Worm (Caenorhabditis elegans) whole organism, late embryonic: Measurements from ENCODE around the gene F44G4.5.

Experiments
- C08G9.2 ChIP-seq: sonication (generic microtip); optimal IDR thresholded peaks from 2 replicates; lab custom pipeline; 2016; ENCODE audit warnings: mild to moderate bottlenecking, missing genetic modification characterization, moderate library complexity, missing compliant biosample characterization
- C38D4.7 ChIP-seq: fragments of 200-800 bp; sonication (Bioruptor generic); optimal IDR thresholded peaks from 2 replicates; lab custom pipeline; 2018; ENCODE audit warnings: mild to moderate bottlenecking, missing genetic modification characterization, moderate library complexity, missing compliant biosample characterization
- K02D7.2 ChIP-seq: sonication (generic microtip); optimal IDR thresholded peaks from 2 replicates; lab custom pipeline; 2017; ENCODE audit warnings: mild to moderate bottlenecking, missing genetic modification characterization, missing compliant biosample characterization
- ahr-1 ChIP-seq: sonication (generic microtip); optimal IDR thresholded peaks from 2 replicates; lab custom pipeline; 2016; ENCODE audit warnings: missing genetic modification characterization, missing compliant biosample characterization
- ama-1 ChIP-seq: fragments of 150-350 bp; optimal IDR thresholded peaks from 2 replicates; lab custom pipeline; 2014
- ceh-14 ChIP-seq: sonication (generic microtip); optimal IDR thresholded peaks from 2 replicates; lab custom pipeline; 2016; ENCODE audit warnings: missing genotype, missing genetic modification characterization, missing compliant biosample characterization
- ceh-19 ChIP-seq: fragments of 200-800 bp; sonication (Bioruptor generic); optimal IDR thresholded peaks from 2 replicates; lab custom pipeline; 2018; ENCODE audit warnings: mild to moderate bottlenecking, missing genetic modification characterization, missing compliant biosample characterization
- ceh-22 ChIP-seq: sonication (generic microtip); optimal IDR thresholded peaks from 2 replicates; lab custom pipeline; 2017; ENCODE audit warnings: missing biosample characterization, missing genetic modification characterization
- ceh-30 ChIP-seq: fragments of 150-350 bp; optimal IDR thresholded peaks from 2 replicates; lab custom pipeline; 2014; ENCODE audit warnings: missing biosample characterization, missing genetic modification characterization
- ceh-48 ChIP-seq: sonication (generic microtip); optimal IDR thresholded peaks from 2 replicates; lab custom pipeline; 2016; ENCODE audit warnings: missing genetic modification characterization, inconsistent platforms, missing compliant biosample characterization
- ceh-6 ChIP-seq: fragments of 200-800 bp; sonication (Bioruptor generic); optimal IDR thresholded peaks from 2 replicates; lab custom pipeline; 2018; ENCODE audit warnings: mild to moderate bottlenecking, missing genetic modification characterization, missing compliant biosample characterization
- ceh-9 ChIP-seq: sonication (generic microtip); optimal IDR thresholded peaks from 2 replicates; lab custom pipeline; 2016; ENCODE audit warnings: mild to moderate bottlenecking, missing genetic modification characterization, inconsistent platforms, missing compliant biosample characterization
- dmd-4 ChIP-seq: sonication (generic microtip); optimal IDR thresholded peaks from 2 replicates; lab custom pipeline; 2016; ENCODE audit warnings: borderline replicate concordance, missing genetic modification characterization, missing compliant biosample characterization
- elt-2 ChIP-seq: sonication (generic microtip); optimal IDR thresholded peaks from 2 replicates; lab custom pipeline; 2016; ENCODE audit warnings: missing genetic modification reagents, missing genetic modification characterization, missing compliant biosample characterization
- elt-4 ChIP-seq: sonication (generic microtip); optimal IDR thresholded peaks from 2 replicates; lab custom pipeline; 2016; ENCODE audit warnings: missing genetic modification characterization, missing compliant biosample characterization
- fkh-6 ChIP-seq: sonication (generic microtip); optimal IDR thresholded peaks from 2 replicates; lab custom pipeline; 2016; ENCODE audit warnings: missing genetic modification characterization, missing compliant biosample characterization
- gmeb-2 ChIP-seq: sonication (generic microtip); optimal IDR thresholded peaks from 2 replicates; lab custom pipeline; 2016; ENCODE audit warnings: missing genetic modification characterization, inconsistent platforms, missing compliant biosample characterization
- hlh-13 ChIP-seq: fragments of 200-800 bp; sonication (Bioruptor generic); optimal IDR thresholded peaks from 2 replicates; lab custom pipeline; 2018; ENCODE audit warnings: mild to moderate bottlenecking, missing genetic modification characterization, missing compliant biosample characterization
- hlh-15 ChIP-seq: sonication (generic microtip); optimal IDR thresholded peaks from 2 replicates; lab custom pipeline; 2016; ENCODE audit warnings: missing genetic modification characterization, missing compliant biosample characterization
- lin-11 ChIP-seq: fragments of 200-800 bp; sonication (Bioruptor generic); optimal IDR thresholded peaks from 2 replicates; lab custom pipeline; 2018; ENCODE audit warnings: mild to moderate bottlenecking, missing genetic modification characterization, missing compliant biosample characterization
- nfya-1 ChIP-seq: sonication (generic microtip); optimal IDR thresholded peaks from 2 replicates; lab custom pipeline; 2017; ENCODE audit warnings: missing genetic modification characterization, mild to moderate bottlenecking, missing compliant biosample characterization, antibody characterized with exemption, moderate library complexity
- nhr-232 ChIP-seq: sonication (generic microtip); optimal IDR thresholded peaks from 2 replicates; lab custom pipeline; 2016; ENCODE audit warnings: missing genetic modification characterization, missing compliant biosample characterization
- odd-2 ChIP-seq: sonication (generic microtip); optimal IDR thresholded peaks from 2 replicates; lab custom pipeline; 2017; ENCODE audit warnings: antibody characterized with exemption, mild to moderate bottlenecking, missing genetic modification characterization, missing compliant biosample characterization
- pag-3 ChIP-seq: sonication (generic microtip); optimal IDR thresholded peaks from 2 replicates; lab custom pipeline; 2016; ENCODE audit warnings: missing compliant biosample characterization, missing genetic modification characterization, borderline replicate concordance
- pax-1 ChIP-seq: fragments of 150-350 bp; optimal IDR thresholded peaks from 2 replicates; lab custom pipeline; 2014; ENCODE audit warnings: missing biosample characterization, missing genetic modification characterization
- pqm-1 ChIP-seq: sonication (generic microtip); optimal IDR thresholded peaks from 2 replicates; lab custom pipeline; 2016; ENCODE audit warnings: missing genetic modification characterization, missing compliant biosample characterization
- pros-1 ChIP-seq: fragments of 150-350 bp; optimal IDR thresholded peaks from 2 replicates; lab custom pipeline; 2014; ENCODE audit warnings: missing biosample characterization, missing genetic modification reagents, missing genetic modification characterization
- sdc-2 ChIP-seq: sonication (generic microtip); optimal IDR thresholded peaks from 2 replicates; lab custom pipeline; 2016; ENCODE audit warnings: missing genotype, missing genetic modification characterization, missing compliant biosample characterization
- sox-2 ChIP-seq: fragments of 200-800 bp; sonication (Bioruptor generic); IDR thresholded peaks from 2 replicates; pipeline ENCODE4 v1.3.6; 2022; ENCODE audit warnings: missing genetic modification reagents, missing genetic modification characterization, missing compliant biosample characterization
- sox-4 ChIP-seq: sonication (generic microtip); optimal IDR thresholded peaks from 2 replicates; lab custom pipeline; 2017; ENCODE audit warnings: mild to moderate bottlenecking, missing genetic modification characterization, inconsistent platforms, missing compliant biosample characterization
- syd-9 ChIP-seq: sonication (generic microtip); optimal IDR thresholded peaks from 2 replicates; lab custom pipeline; 2016; ENCODE audit warnings: mild to moderate bottlenecking, missing genetic modification characterization, moderate library complexity, missing compliant biosample characterization
- tbx-7 ChIP-seq: sonication (generic microtip); optimal IDR thresholded peaks from 2 replicates; lab custom pipeline; 2016; ENCODE audit warnings: missing genotype, missing genetic modification characterization, missing compliant biosample characterization
- ttx-3 ChIP-seq: sonication (generic microtip); optimal IDR thresholded peaks from 2 replicates; lab custom pipeline; 2016; ENCODE audit warnings: missing genetic modification reagents, missing genetic modification characterization, missing compliant biosample characterization
- unc-3 ChIP-seq, 2 experiments: fragments of 200-800 bp in 1 of 2; sonication (Bioruptor generic) in 1 of 2; sonication (generic microtip) in 1 of 2; conservative IDR thresholded peaks in 1 of 2; optimal IDR thresholded peaks in 1 of 2; 2 replicates each; pipeline versions ENCODE4 v1.3.6 to Lab custom; 2016 to 2022; ENCODE audit warnings: missing compliant biosample characterization in 2 of 2, missing genetic modification characterization in 2 of 2, missing genetic modification reagents in 1 of 2
- unc-55 ChIP-seq: sonication (generic microtip); optimal IDR thresholded peaks from 2 replicates; lab custom pipeline; 2017; ENCODE audit warnings: missing biosample characterization, missing genetic modification reagents, missing genetic modification characterization
- ztf-16 ChIP-seq: sonication (generic microtip); optimal IDR thresholded peaks from 2 replicates; lab custom pipeline; 2017; ENCODE audit warnings: missing genetic modification characterization, missing compliant biosample characterization

F44G4.5 gene

DNA sequence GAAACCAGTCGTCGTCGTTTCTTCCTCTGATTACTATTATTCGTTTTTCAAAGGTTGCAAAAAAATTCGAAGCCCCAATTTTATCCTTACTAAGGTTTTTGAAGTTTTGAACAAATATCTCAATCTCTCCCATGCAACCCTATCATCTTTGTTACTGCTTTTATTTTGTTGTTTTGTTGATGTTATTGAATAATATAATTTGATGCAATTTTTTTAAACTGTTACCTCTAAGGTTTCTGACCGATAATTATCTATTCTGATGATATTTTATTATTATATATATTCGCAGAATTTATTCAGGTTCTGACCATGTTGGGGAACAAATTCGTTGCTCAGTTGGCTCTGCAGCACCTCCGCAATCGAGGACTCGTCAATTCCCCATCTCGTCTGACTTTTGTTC lies 4.2 kb downstream of the F44G4.5 start, which contains the start of gene ndub-2:
Gene ndub-2, plus strand, starts transcription at position 301 of the 400 bp plus-strand sequence.
- TF ChIP-seq C08G9.2 (tag; lab: Kevin White, UChicago) (no peak), C38D4.7 (GFP tag; lab: Kevin White, UChicago) (no peak), ceh-9 (no peak), elt-4 (tag; lab: Kevin White, UChicago) (no peak), ceh-19 (no peak), dmd-4 (tag; lab: Kevin White, UChicago) (no peak), ama-1 (lab: Kevin White, UChicago) (no peak), elt-2 (tag; lab: Kevin White, UChicago) (no peak), odd-2 (tag; lab: Kevin White, UChicago) (no peak), ceh-48 (tag; lab: Kevin White, UChicago) (no peak), fkh-6 (tag; lab: Kevin White, UChicago) (no peak), ttx-3 (tag; lab: Kevin White, UChicago) (no peak), sdc-2 (no peak), unc-3 (GFP tag; conservative IDR thresholded peaks at IDR 0.05; lab: Robert Waterston, UW) (no peak), unc-3 (tag; optimal IDR thresholded peaks at IDR 0.05; lab: Kevin White, UChicago) (no peak), hlh-15 (no peak), gmeb-2 (tag; lab: Kevin White, UChicago) (no peak), tbx-7 (tag; lab: Kevin White, UChicago) (no peak), lin-11 (no peak), pag-3 (tag; lab: Kevin White, UChicago) (no peak)
- TF ChIP-seq, all 69 proteins: peak for 0

ce11 chrII:8994336-8994735 lies 5.9 kb downstream of the F44G4.5 start, which contains the start of gene F44G4.1:
F44G4.1 (plus strand) TSS chrII:8994636.
- TF ChIP-seq ama-1 (lab: Kevin White, UChicago) (no peak), unc-3 (GFP tag; conservative IDR thresholded peaks at IDR 0.05; lab: Robert Waterston, UW) (no peak), unc-3 (tag; optimal IDR thresholded peaks at IDR 0.05; lab: Kevin White, UChicago) (no peak), hlh-13 (GFP tag; lab: Kevin White, UChicago) (no peak), tbx-7 (tag; lab: Kevin White, UChicago) (no peak), ceh-30 (no peak), unc-55 (GFP tag; lab: Kevin White, UChicago) (no peak), K02D7.2 (tag; lab: Kevin White, UChicago) (no peak), ztf-16 (no peak), nfya-1 (no peak), sdc-2 (no peak), sox-4 (tag; lab: Kevin White, UChicago) (no peak), fkh-6 (tag; lab: Kevin White, UChicago) (no peak), hlh-15 (no peak), sox-2 (GFP tag; lab: Robert Waterston, UW) (no peak)

DNA sequence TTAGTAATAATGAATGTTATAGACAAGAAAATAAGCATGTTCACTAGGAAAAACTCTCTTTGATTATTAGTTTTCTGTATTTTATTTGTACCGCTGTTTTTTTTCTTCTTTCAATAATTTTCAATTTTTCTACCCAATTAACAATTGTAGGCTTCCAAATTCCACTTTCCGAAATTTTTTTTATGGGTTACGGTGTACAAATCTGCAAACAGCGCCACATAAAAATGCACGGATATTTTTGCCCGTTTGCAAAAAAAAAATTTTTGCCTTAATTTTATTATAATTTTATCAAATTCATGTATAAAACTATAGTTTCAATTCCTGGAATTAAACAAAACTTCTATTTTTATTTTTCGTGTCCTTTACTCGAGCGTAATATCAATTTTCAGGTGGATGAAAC lies 7.5 kb downstream of the F44G4.5 start, which contains the start of gene ooc-5:
Gene ooc-5, plus strand, starts transcription at position 381 of the 400 bp plus-strand sequence.
- TF ChIP-seq syd-9 (no peak), pag-3 (tag; lab: Kevin White, UChicago) (no peak), C38D4.7 (GFP tag; lab: Kevin White, UChicago) (no peak), gmeb-2 (tag; lab: Kevin White, UChicago) (no peak), ceh-14 (tag; lab: Kevin White, UChicago) (no peak), pqm-1 (tag; lab: Kevin White, UChicago) (no peak), fkh-6 (tag; lab: Kevin White, UChicago) (no peak), C08G9.2 (tag; lab: Kevin White, UChicago) (no peak), pros-1 (tag; lab: Kevin White, UChicago) (no peak), ahr-1 (tag; lab: Kevin White, UChicago) (no peak), ceh-22 (tag; lab: Kevin White, UChicago) (no peak), pax-1 (tag; lab: Kevin White, UChicago) (no peak), elt-2 (tag; lab: Kevin White, UChicago) (no peak), ceh-6 (GFP tag; lab: Kevin White, UChicago) (no peak), nhr-232 (tag; lab: Kevin White, UChicago) (no peak), nfya-1 (no peak), tbx-7 (tag; lab: Kevin White, UChicago) (no peak)
